Worm (Caenorhabditis elegans) whole organism, young adult: ENCODE data around the gene asp-3.
A peak's percentile ranks its signal among the peaks of the same experiment; 100 is the strongest.

Experiments
- B0019.2 ChIP-seq: fragments of 200-800 bp; sonication (Bioruptor generic); conservative IDR thresholded peaks from 2 replicates; pipeline ENCODE4 v1.3.6; 2022; ENCODE audit warnings: missing genetic modification reagents, missing genetic modification characterization, missing compliant biosample characterization
- C17E4.6 ChIP-seq: fragments of 200-800 bp; sonication (Bioruptor generic); IDR thresholded peaks from 2 replicates; pipeline ENCODE4 v1.3.6; 2022; ENCODE audit warnings: missing genetic modification reagents, missing genetic modification characterization, missing compliant biosample characterization
- F22D6.2 ChIP-seq: sonication (generic microtip); optimal IDR thresholded peaks from 2 replicates; lab custom pipeline; 2016; ENCODE audit warnings: mild to moderate bottlenecking, missing genetic modification characterization, missing compliant biosample characterization
- F39B2.1 ChIP-seq: fragments of 200-800 bp; sonication (Bioruptor generic); IDR thresholded peaks from 2 replicates; pipeline ENCODE4 v1.3.6; 2022; ENCODE audit warnings: missing genetic modification reagents, missing genetic modification characterization, missing compliant biosample characterization
- F52B5.7 ChIP-seq: sonication (generic microtip); optimal IDR thresholded peaks from 2 replicates; lab custom pipeline; 2016; ENCODE audit warnings: mild to moderate bottlenecking, missing genetic modification characterization, missing compliant biosample characterization
- F55B11.4 ChIP-seq: sonication (generic microtip); optimal IDR thresholded peaks from 2 replicates; lab custom pipeline; 2016; ENCODE audit warnings: missing compliant biosample characterization, missing genetic modification characterization, borderline replicate concordance; ENCODE audit not compliant: insufficient read depth
- K11D2.4 ChIP-seq: fragments of 200-800 bp; sonication (Bioruptor generic); IDR thresholded peaks from 2 replicates; pipeline ENCODE4 v1.3.6; 2022; ENCODE audit warnings: missing genetic modification reagents, missing genetic modification characterization, missing compliant biosample characterization
- T07F8.4 ChIP-seq: sonication (generic microtip); optimal IDR thresholded peaks from 2 replicates; lab custom pipeline; 2016; ENCODE audit warnings: mild to moderate bottlenecking, missing genetic modification characterization, moderate library complexity, missing compliant biosample characterization
- Y53G8AR.9 ChIP-seq: fragments of 200-800 bp; sonication (Bioruptor generic); conservative IDR thresholded peaks from 2 replicates; pipeline ENCODE4 v1.3.6; 2022; ENCODE audit warnings: missing genetic modification reagents, missing genetic modification characterization, missing compliant biosample characterization
- aptf-2 ChIP-seq: fragments of 200-800 bp; sonication (Bioruptor generic); conservative IDR thresholded peaks from 2 replicates; pipeline ENCODE4 v1.3.6; 2022; ENCODE audit warnings: missing genetic modification reagents, missing genetic modification characterization, missing compliant biosample characterization
- atf-7 ChIP-seq: sonication (generic microtip); optimal IDR thresholded peaks from 2 replicates; lab custom pipeline; 2017; ENCODE audit warnings: mild to moderate bottlenecking, missing genetic modification characterization, missing compliant biosample characterization
- athp-1 ChIP-seq: sonication (generic microtip); optimal IDR thresholded peaks from 2 replicates; lab custom pipeline; 2017; ENCODE audit warnings: mild to moderate bottlenecking, missing genetic modification characterization, missing compliant biosample characterization
- attf-3 ChIP-seq: fragments of 200-800 bp; sonication (Bioruptor generic); conservative IDR thresholded peaks from 2 replicates; pipeline ENCODE4 v1.3.6; 2022; ENCODE audit warnings: missing genetic modification reagents, missing genetic modification characterization, missing compliant biosample characterization
- attf-5 ChIP-seq: fragments of 200-800 bp; sonication (Bioruptor generic); optimal IDR thresholded peaks from 2 replicates; lab custom pipeline; 2018; ENCODE audit warnings: mild to moderate bottlenecking, missing genetic modification characterization, missing compliant biosample characterization
- bed-1 ChIP-seq: fragments of 200-800 bp; sonication (Bioruptor generic); IDR thresholded peaks from 2 replicates; pipeline ENCODE4 v1.3.6; 2022; ENCODE audit warnings: missing genetic modification reagents, missing genetic modification characterization, missing compliant biosample characterization
- ceh-58 ChIP-seq: fragments of 200-800 bp; sonication (Bioruptor generic); IDR thresholded peaks from 2 replicates; pipeline ENCODE4 v1.3.6; 2022; ENCODE audit warnings: missing genetic modification characterization, missing compliant biosample characterization
- die-1 ChIP-seq: sonication (generic microtip); optimal IDR thresholded peaks from 2 replicates; lab custom pipeline; 2016; ENCODE audit warnings: missing genotype, mild to moderate bottlenecking, missing genetic modification characterization, missing compliant biosample characterization
- dpff-1 ChIP-seq: sonication (generic microtip); optimal IDR thresholded peaks from 2 replicates; lab custom pipeline; 2017; ENCODE audit warnings: mild to moderate bottlenecking, missing genetic modification characterization, missing compliant biosample characterization
- dpl-1 ChIP-seq: fragments of 150-350 bp; optimal IDR thresholded peaks from 2 replicates; lab custom pipeline; 2014; ENCODE audit warnings: missing biosample characterization, missing genetic modification reagents, missing genetic modification characterization
- egl-18 ChIP-seq: fragments of 200-800 bp; sonication (Bioruptor generic); IDR thresholded peaks from 2 replicates; pipeline ENCODE4 v1.3.6; 2022; ENCODE audit warnings: missing genetic modification reagents, missing genetic modification characterization, missing compliant biosample characterization
- egl-44 ChIP-seq: fragments of 200-800 bp; sonication (Bioruptor generic); IDR thresholded peaks from 2 replicates; pipeline ENCODE4 v1.3.6; 2022; ENCODE audit warnings: missing genetic modification reagents, missing genetic modification characterization, missing compliant biosample characterization
- ekl-4 ChIP-seq: fragments of 200-800 bp; sonication (Bioruptor generic); IDR thresholded peaks from 2 replicates; pipeline ENCODE4 v1.3.6; 2022; ENCODE audit warnings: missing genetic modification reagents, missing genetic modification characterization, missing compliant biosample characterization
- hlh-12 ChIP-seq: sonication (generic microtip); optimal IDR thresholded peaks from 2 replicates; lab custom pipeline; 2016; ENCODE audit warnings: missing genetic modification characterization, missing compliant biosample characterization
- hmg-20 ChIP-seq: fragments of 200-800 bp; sonication (Bioruptor generic); IDR thresholded peaks from 2 replicates; pipeline ENCODE4 v1.3.6; 2022; ENCODE audit warnings: missing genetic modification reagents, missing genetic modification characterization, missing compliant biosample characterization
- hsf-1 ChIP-seq: fragments of 200-800 bp; sonication (Bioruptor generic); IDR thresholded peaks from 2 replicates; pipeline ENCODE4 v1.3.6; 2022; ENCODE audit warnings: missing genetic modification reagents, missing genetic modification characterization, missing compliant biosample characterization
- lag-1 ChIP-seq: fragments of 200-800 bp; sonication (Bioruptor generic); IDR thresholded peaks from 2 replicates; pipeline ENCODE4 v1.3.6; 2022; ENCODE audit warnings: missing genetic modification reagents, missing genetic modification characterization, missing compliant biosample characterization
- let-607 ChIP-seq, 2 experiments: fragments of 200-800 bp in 1 of 2; sonication (Bioruptor generic) in 1 of 2; sonication (generic microtip) in 1 of 2; optimal IDR thresholded peaks; 2 replicates each; lab custom pipeline; 2016 to 2018; ENCODE audit warnings: mild to moderate bottlenecking in 2 of 2, missing compliant biosample characterization in 2 of 2, missing genetic modification characterization in 2 of 2, moderate library complexity in 2 of 2, missing genotype in 1 of 2
- lin-35 ChIP-seq, 3 experiments: fragments of 150-350 bp in 2 of 3; sonication (generic microtip) in 1 of 3; optimal IDR thresholded peaks; 2 replicates each; lab custom pipeline; 2014 to 2018; ENCODE audit warnings: missing biosample characterization in 3 of 3, missing genetic modification characterization in 3 of 3, missing genetic modification reagents in 3 of 3
- lin-40 ChIP-seq: sonication (generic microtip); optimal IDR thresholded peaks from 2 replicates; lab custom pipeline; 2016; ENCODE audit warnings: missing genetic modification characterization, mild to moderate bottlenecking, missing compliant biosample characterization, missing genotype, missing genetic modification reagents
- lir-1 ChIP-seq: fragments of 200-800 bp; sonication (Bioruptor generic); conservative IDR thresholded peaks from 2 replicates; pipeline ENCODE4 v1.3.6; 2022; ENCODE audit warnings: missing genetic modification reagents, missing genetic modification characterization, missing compliant biosample characterization
- madf-3 ChIP-seq: fragments of 200-800 bp; sonication (Bioruptor generic); IDR thresholded peaks from 2 replicates; pipeline ENCODE4 v1.3.6; 2022; ENCODE audit warnings: missing genetic modification reagents, missing genetic modification characterization, missing compliant biosample characterization
- mel-28 ChIP-seq: sonication (generic microtip); optimal IDR thresholded peaks from 2 replicates; lab custom pipeline; 2016; ENCODE audit warnings: borderline replicate concordance, mild to moderate bottlenecking, missing genetic modification characterization, missing compliant biosample characterization
- mxl-1 ChIP-seq: sonication (generic microtip); optimal IDR thresholded peaks from 2 replicates; lab custom pipeline; 2016; ENCODE audit warnings: missing genetic modification characterization, missing compliant biosample characterization
- nhr-120 ChIP-seq: fragments of 200-800 bp; sonication (Bioruptor generic); IDR thresholded peaks from 2 replicates; pipeline ENCODE4 v1.3.6; 2022; ENCODE audit warnings: missing genetic modification characterization, missing compliant biosample characterization
- nhr-27 ChIP-seq: fragments of 200-800 bp; sonication (Bioruptor generic); optimal IDR thresholded peaks from 2 replicates; lab custom pipeline; 2018; ENCODE audit warnings: mild to moderate bottlenecking, missing genetic modification characterization, moderate library complexity, missing compliant biosample characterization
- pbrm-1 ChIP-seq: fragments of 200-800 bp; sonication (Bioruptor generic); IDR thresholded peaks from 2 replicates; pipeline ENCODE4 v1.3.6; 2022; ENCODE audit warnings: missing genetic modification reagents, missing genetic modification characterization, missing compliant biosample characterization
- snpc-1.1 ChIP-seq: sonication (generic microtip); optimal IDR thresholded peaks from 2 replicates; lab custom pipeline; 2017; ENCODE audit warnings: missing genetic modification characterization, mild to moderate bottlenecking, missing compliant biosample characterization, antibody characterized with exemption, moderate library complexity, missing genotype, missing genetic modification reagents; ENCODE audit not compliant: insufficient read depth
- snpc-1.3 ChIP-seq: sonication (generic microtip); optimal IDR thresholded peaks from 2 replicates; lab custom pipeline; 2017; ENCODE audit warnings: missing genetic modification characterization, mild to moderate bottlenecking, missing compliant biosample characterization, antibody characterized with exemption, moderate library complexity, missing genotype, missing genetic modification reagents; ENCODE audit not compliant: insufficient read depth
- somi-1 ChIP-seq: fragments of 200-800 bp; sonication (Bioruptor generic); optimal IDR thresholded peaks from 2 replicates; lab custom pipeline; 2018; ENCODE audit warnings: mild to moderate bottlenecking, missing genetic modification characterization, missing compliant biosample characterization
- tbp1 ChIP-seq: fragments of 200-800 bp; sonication (Bioruptor generic); optimal IDR thresholded peaks from 2 replicates; lab custom pipeline; 2018; ENCODE audit warnings: mild to moderate bottlenecking, missing genetic modification characterization, missing compliant biosample characterization
- unc-62 ChIP-seq: fragments of 150-350 bp; optimal IDR thresholded peaks from 2 replicates; lab custom pipeline; 2014; ENCODE audit warnings: missing biosample characterization, missing genetic modification reagents, missing genetic modification characterization
- xnd-1 ChIP-seq: sonication (generic microtip); optimal IDR thresholded peaks from 2 replicates; lab custom pipeline; 2016; ENCODE audit warnings: missing genotype, missing genetic modification reagents, missing genetic modification characterization, missing compliant biosample characterization
- zfh-2 ChIP-seq: fragments of 200-800 bp; sonication (Bioruptor generic); conservative IDR thresholded peaks from 2 replicates; pipeline ENCODE4 v1.3.6; 2022; ENCODE audit warnings: missing genetic modification reagents, missing genetic modification characterization, missing compliant biosample characterization
- zim-3 ChIP-seq: sonication (generic microtip); optimal IDR thresholded peaks from 2 replicates; lab custom pipeline; 2017; ENCODE audit warnings: mild to moderate bottlenecking, missing genetic modification characterization, moderate library complexity, missing compliant biosample characterization
- ztf-22 ChIP-seq: fragments of 200-800 bp; sonication (Bioruptor generic); optimal IDR thresholded peaks from 2 replicates; lab custom pipeline; 2018; ENCODE audit warnings: mild to moderate bottlenecking, missing genetic modification characterization, moderate library complexity, missing compliant biosample characterization
- ztf-25 ChIP-seq: fragments of 200-800 bp; sonication (Bioruptor generic); IDR thresholded peaks from 2 replicates; pipeline ENCODE4 v1.3.6; 2022; ENCODE audit warnings: missing genetic modification reagents, missing genetic modification characterization, missing compliant biosample characterization
- ztf-3 ChIP-seq: fragments of 200-800 bp; sonication (Bioruptor generic); optimal IDR thresholded peaks from 2 replicates; lab custom pipeline; 2018; ENCODE audit warnings: mild to moderate bottlenecking, missing genetic modification characterization, missing compliant biosample characterization

Gene asp-3

DNA sequence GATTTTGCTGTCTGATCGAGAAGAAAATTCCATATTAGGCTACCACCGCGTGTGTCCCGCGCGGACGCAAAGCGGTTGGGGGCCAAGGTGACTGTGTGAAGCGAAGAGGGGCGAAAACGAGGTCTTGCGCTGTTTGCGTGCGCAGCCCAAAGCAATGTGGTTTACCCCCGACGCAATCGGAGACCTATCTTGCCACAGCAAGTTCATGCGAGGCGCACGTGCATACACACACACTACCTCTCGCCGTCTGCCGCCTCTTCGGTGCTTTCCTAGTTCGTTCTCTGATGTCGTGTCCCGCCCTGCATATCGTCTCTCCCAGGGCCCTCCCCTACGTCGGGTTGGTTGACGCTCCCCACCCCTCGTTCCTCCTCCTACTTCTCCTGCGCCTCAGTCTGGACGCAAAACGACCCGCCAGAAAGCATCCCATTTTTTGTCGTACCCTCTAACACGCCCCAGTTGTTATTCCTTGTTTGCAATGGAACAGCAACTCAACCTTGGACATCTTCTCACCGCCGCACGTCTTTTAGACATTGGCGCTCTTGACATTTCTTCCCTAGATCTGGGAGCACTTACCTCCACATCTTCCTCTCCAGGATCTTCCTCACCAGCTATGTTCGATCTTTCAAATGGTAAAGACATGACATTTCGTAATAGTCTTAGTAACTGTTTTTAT, 48.7 kb upstream of the asp-3 start, which contains the start of gene mdl-1 (continued):
- TF ChIP-seq ztf-3 (no peak), ztf-25 (GFP tag; lab: Robert Waterston, UW) (no peak), ekl-4 (peak; percentile 40; the same call in 1 of the 2 replicates), attf-3 (GFP tag; lab: Robert Waterston, UW) (no peak; the same call in 1 of the 2 replicates), dpl-1 (GFP tag; lab: Kevin White, UChicago) (no peak), hmg-20 (no peak), C17E4.6 (GFP tag; lab: Robert Waterston, UW) (no peak), snpc-1.3 (tag; lab: Kevin White, UChicago) (no peak), dpff-1 (tag; lab: Kevin White, UChicago) (no peak), Y53G8AR.9 (GFP tag; lab: Robert Waterston, UW) (0 out of 2 replicates have a peak, but pooled peaks have one; percentile 7), lin-35 (GFP tag; optimal IDR thresholded peaks at IDR 0.05; lab: Kevin White, UChicago) (peak in 1 of 3 experiments; percentile 14), ceh-58 (GFP tag; lab: Robert Waterston, UW) (no peak), F22D6.2 (peak; percentile 59), ztf-22 (GFP tag; lab: Kevin White, UChicago) (peak; percentile 64), nhr-27 (tag; lab: Kevin White, UChicago) (peak; percentile 53), T07F8.4 (tag; lab: Kevin White, UChicago) (no peak), hlh-12 (tag; lab: Kevin White, UChicago) (no peak), unc-62 (GFP tag; lab: Kevin White, UChicago) (no peak), die-1 (no peak), bed-1 (no peak), B0019.2 (no peak), mel-28 (tag; lab: Kevin White, UChicago) (no peak), snpc-1.1 (tag; lab: Kevin White, UChicago) (no peak), madf-3 (GFP tag; lab: Robert Waterston, UW) (no peak), K11D2.4 (GFP tag; lab: Robert Waterston, UW) (peak; percentile 69; the same call in 1 of the 2 replicates), xnd-1 (tag; lab: Kevin White, UChicago) (no peak), egl-44 (peak; percentile 51; the same call in 1 of the 2 replicates), pbrm-1 (GFP tag; lab: Robert Waterston, UW) (peak; percentile 68; the same call in 1 of the 2 replicates), attf-5 (GFP tag; lab: Kevin White, UChicago) (peak; percentile 64), lin-40 (tag; lab: Kevin White, UChicago) (peak; percentile 68), F39B2.1 (GFP tag; lab: Robert Waterston, UW) (no peak), mxl-1 (tag; lab: Kevin White, UChicago) (no peak), tbp1 (GFP tag; lab: Kevin White, UChicago) (peak; percentile 44), lag-1 (GFP tag; lab: Robert Waterston, UW) (no peak), zim-3 (tag; lab: Kevin White, UChicago) (peak; percentile 4), egl-18 (GFP tag; lab: Robert Waterston, UW) (no peak), hsf-1 (GFP tag; lab: Robert Waterston, UW) (no peak), athp-1 (tag; lab: Kevin White, UChicago) (no peak), lir-1 (GFP tag; lab: Robert Waterston, UW) (peak; percentile 30; the same call in 1 of the 2 replicates), let-607 (tag; optimal IDR thresholded peaks at IDR 0.05; lab: Kevin White, UChicago) (peak in 1 of 2 experiments; percentile 28), zfh-2 (GFP tag; lab: Robert Waterston, UW) (peak; percentile 98), aptf-2 (GFP tag; lab: Robert Waterston, UW) (no peak), nhr-120 (GFP tag; lab: Robert Waterston, UW) (no peak), atf-7 (tag; lab: Kevin White, UChicago) (peak; percentile 51), F55B11.4 (tag; lab: Kevin White, UChicago) (no peak), F52B5.7 (peak; percentile 71), somi-1 (GFP tag; lab: Kevin White, UChicago) (peak; percentile 72)
